Fruit fly (Drosophila melanogaster) whole organism, embryonic: ENCODE data around the gene CoRest.

Source experiments
- CG12236 ChIP-seq: fragments of 200-800 bp; sonication (Bioruptor generic); optimal IDR thresholded peaks from 2 replicates; lab custom pipeline; 2016; ENCODE audit warnings: missing biosample characterization, missing genetic modification characterization
- CG8388 ChIP-seq: fragments of 200-800 bp; sonication (Bioruptor generic); optimal IDR thresholded peaks from 2 replicates; lab custom pipeline; 2019; ENCODE audit warnings: missing biosample characterization, mild to moderate bottlenecking, missing genetic modification characterization, moderate library complexity
- D ChIP-seq, 2 experiments: fragments of 200-800 bp in 1 of 2; fragments of >200 bp in 1 of 2; sonication (Bioruptor generic) in 1 of 2; optimal IDR thresholded peaks; 2 replicates in 1 of 2; 3 replicates in 1 of 2; lab custom pipeline; 2017; ENCODE audit warnings: mild to moderate bottlenecking in 1 of 2, missing biosample characterization in 1 of 2, missing genetic modification characterization in 1 of 2, missing genetic modification reagents in 1 of 2

DNA sequence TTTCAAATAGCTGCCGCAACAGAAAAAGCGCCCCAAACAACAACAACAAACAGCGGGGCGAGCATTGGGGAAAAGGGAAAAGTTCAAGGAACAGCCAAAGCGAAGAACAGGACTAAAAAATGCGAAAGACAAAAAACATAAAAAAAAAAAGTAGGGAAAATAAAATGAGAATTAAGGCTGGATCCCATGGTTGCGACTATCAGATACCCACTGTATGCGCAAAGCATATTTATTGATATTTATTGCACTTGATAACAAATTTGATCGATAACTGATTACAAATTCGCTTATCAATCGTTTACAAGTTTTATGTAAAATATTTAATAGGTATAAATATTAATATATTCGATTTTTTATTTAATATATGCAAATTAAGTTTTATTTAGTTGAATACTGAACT lies 27.8 kb downstream of the CoRest start:
- TF ChIP-seq CG8388 (GFP tag; lab: Kevin White, UChicago): no peak
- TF ChIP-seq D (optimal IDR thresholded peaks at IDR 0.05; lab: Kevin White, UChicago): no peak
- TF ChIP-seq D (GFP tag; optimal IDR thresholded peaks at IDR 0.05; lab: Kevin White, UChicago): no peak
- TF ChIP-seq CG12236 (GFP tag; lab: Kevin White, UChicago): no peak
